Fruit fly (Drosophila melanogaster) whole organism, prepupa: Measurements from ENCODE around the gene RfC38.

Source experiments
- Blimp-1 ChIP-seq: fragments of 200-800 bp; sonication (Bioruptor generic); optimal IDR thresholded peaks from 3 replicates; lab custom pipeline; 2017; ENCODE audit warnings: missing biosample characterization, missing genetic modification characterization, mild to moderate bottlenecking, moderate library complexity, missing genetic modification reagents
- CG10631 ChIP-seq: fragments of 200-800 bp; sonication (Bioruptor generic); optimal IDR thresholded peaks from 2 replicates; lab custom pipeline; 2016; ENCODE audit warnings: missing biosample characterization, missing genetic modification characterization
- CG11294 ChIP-seq: fragments of 200-800 bp; sonication (Bioruptor generic); IDR thresholded peaks from 2 replicates; pipeline ENCODE4 v1.3.6; 2022; ENCODE audit warnings: missing biosample characterization, missing genetic modification characterization
- CG11762 ChIP-seq: fragments of 200-800 bp; sonication (Bioruptor generic); optimal IDR thresholded peaks from 3 replicates; lab custom pipeline; 2016; ENCODE audit warnings: missing biosample characterization, missing genetic modification characterization; ENCODE audit not compliant: insufficient read depth
- CG11902 ChIP-seq: fragments of 200-800 bp; sonication (Bioruptor generic); optimal IDR thresholded peaks from 3 replicates; lab custom pipeline; 2016; ENCODE audit warnings: missing biosample characterization, missing genetic modification characterization
- CG15336 ChIP-seq: fragments of 200-800 bp; sonication (Bioruptor generic); IDR thresholded peaks from 2 replicates; pipeline ENCODE4 v1.3.6; 2022; ENCODE audit warnings: missing biosample characterization, missing genetic modification characterization
- CG16779 ChIP-seq: fragments of 200-800 bp; sonication (Bioruptor generic); optimal IDR thresholded peaks from 3 replicates; lab custom pipeline; 2017; ENCODE audit warnings: missing biosample characterization, mild to moderate bottlenecking, missing genetic modification characterization
- CG3032 ChIP-seq: fragments of 200-800 bp; optimal IDR thresholded peaks from 2 replicates; lab custom pipeline; 2019; ENCODE audit warnings: missing biosample characterization, mild to moderate bottlenecking, missing genetic modification characterization, moderate library complexity
- CG31627 ChIP-seq: fragments of 200-800 bp; sonication (Bioruptor generic); optimal IDR thresholded peaks from 3 replicates; lab custom pipeline; 2016; ENCODE audit warnings: missing biosample characterization, missing genetic modification characterization
- CG32006 ChIP-seq: fragments of 200-800 bp; sonication (Bioruptor generic); optimal IDR thresholded peaks from 3 replicates; lab custom pipeline; 2017; ENCODE audit warnings: missing biosample characterization, mild to moderate bottlenecking, missing genetic modification characterization
- CG3919 ChIP-seq: fragments of 200-800 bp; sonication (Bioruptor generic); optimal IDR thresholded peaks from 3 replicates; lab custom pipeline; 2016; ENCODE audit warnings: missing biosample characterization, missing genetic modification characterization
- CG4318 ChIP-seq: fragments of 200-800 bp; sonication (Bioruptor generic); optimal IDR thresholded peaks from 3 replicates; lab custom pipeline; 2017; ENCODE audit warnings: missing biosample characterization, mild to moderate bottlenecking, missing genetic modification characterization
- CG6163 ChIP-seq: fragments of 200-800 bp; sonication (Bioruptor generic); IDR thresholded peaks from 3 replicates; pipeline ENCODE4 v1.3.6; 2022; ENCODE audit warnings: missing biosample characterization, missing genetic modification characterization
- CG6276 ChIP-seq: fragments of 200-800 bp; sonication (Bioruptor generic); optimal IDR thresholded peaks from 2 replicates; lab custom pipeline; 2017; ENCODE audit warnings: missing biosample characterization, mild to moderate bottlenecking, missing genetic modification characterization
- CG6792 ChIP-seq: fragments of 200-800 bp; sonication (Bioruptor generic); optimal IDR thresholded peaks from 3 replicates; lab custom pipeline; 2016; ENCODE audit warnings: missing biosample characterization, missing genetic modification characterization
- CG6808 ChIP-seq: fragments of 200-800 bp; sonication (Bioruptor generic); optimal IDR thresholded peaks from 3 replicates; lab custom pipeline; 2017; ENCODE audit warnings: missing biosample characterization, missing genetic modification characterization, mild to moderate bottlenecking, moderate library complexity, missing genetic modification reagents
- CG8119 ChIP-seq: fragments of 200-800 bp; sonication (Bioruptor generic); IDR thresholded peaks from 3 replicates; pipeline ENCODE4 v1.3.6; 2022; ENCODE audit warnings: missing biosample characterization, missing genetic modification characterization
- CG8632 ChIP-seq: fragments of 200-800 bp; sonication (Bioruptor generic); optimal IDR thresholded peaks from 3 replicates; lab custom pipeline; 2016; ENCODE audit warnings: missing biosample characterization, missing genetic modification characterization
- CG9139 ChIP-seq: fragments of 200-800 bp; sonication (Bioruptor generic); optimal IDR thresholded peaks from 3 replicates; lab custom pipeline; 2017; ENCODE audit warnings: missing biosample characterization, mild to moderate bottlenecking, missing genetic modification characterization
- Eip75B ChIP-seq: fragments of 200-800 bp; sonication (Bioruptor generic); optimal IDR thresholded peaks from 3 replicates; lab custom pipeline; 2016; ENCODE audit warnings: missing biosample characterization, missing genetic modification characterization
- Eip78C ChIP-seq: fragments of 200-800 bp; sonication (Bioruptor generic); peaks from one replicate; lab custom pipeline; 2016; ENCODE audit warnings: missing biosample characterization, missing genetic modification characterization
- Eip93F ChIP-seq: fragments of 200-800 bp; sonication (Bioruptor generic); optimal IDR thresholded peaks from 2 replicates; lab custom pipeline; 2016; ENCODE audit warnings: missing biosample characterization, mild to moderate bottlenecking, missing genetic modification characterization
- Ets21C ChIP-seq: fragments of 200-800 bp; sonication (Bioruptor generic); optimal IDR thresholded peaks from 3 replicates; lab custom pipeline; 2016; ENCODE audit warnings: missing biosample characterization, missing genetic modification characterization
- Ets96B ChIP-seq: fragments of 200-800 bp; optimal IDR thresholded peaks from 2 replicates; lab custom pipeline; 2019; ENCODE audit warnings: missing biosample characterization, mild to moderate bottlenecking, missing genetic modification characterization, moderate library complexity
- Gug ChIP-seq: fragments of 200-800 bp; sonication (Bioruptor generic); IDR thresholded peaks from 2 replicates; pipeline ENCODE4 v1.3.6; 2022; ENCODE audit warnings: missing biosample characterization, missing genetic modification characterization
- Hr38 ChIP-seq: sonication (Bioruptor generic); optimal IDR thresholded peaks from 2 replicates; lab custom pipeline; 2016; ENCODE audit warnings: missing biosample characterization, missing genetic modification characterization
- Hr39 ChIP-seq: fragments of 200-800 bp; sonication (Bioruptor generic); optimal IDR thresholded peaks from 2 replicates; lab custom pipeline; 2016; ENCODE audit warnings: missing biosample characterization, missing genetic modification characterization
- Lpt ChIP-seq: fragments of 200-800 bp; sonication (Bioruptor generic); optimal IDR thresholded peaks from 3 replicates; lab custom pipeline; 2016; ENCODE audit warnings: missing biosample characterization, missing genetic modification characterization
- OdsH ChIP-seq: fragments of 200-800 bp; sonication (Bioruptor generic); optimal IDR thresholded peaks from 3 replicates; lab custom pipeline; 2016; ENCODE audit warnings: missing biosample characterization, missing genetic modification characterization
- Smox ChIP-seq: fragments of 200-800 bp; sonication (Bioruptor generic); optimal IDR thresholded peaks from 3 replicates; lab custom pipeline; 2016; ENCODE audit warnings: missing biosample characterization, missing genetic modification characterization
- Sox102F ChIP-seq: fragments of 200-800 bp; sonication (Bioruptor generic); optimal IDR thresholded peaks from 2 replicates; lab custom pipeline; 2016; ENCODE audit warnings: missing biosample characterization, mild to moderate bottlenecking, missing genetic modification characterization
- Sox14 ChIP-seq: fragments of 200-800 bp; sonication (Bioruptor generic); optimal IDR thresholded peaks from 3 replicates; lab custom pipeline; 2016; ENCODE audit warnings: missing biosample characterization, missing genetic modification characterization
- Sox15 ChIP-seq: fragments of 200-800 bp; sonication (Bioruptor generic); optimal IDR thresholded peaks from 3 replicates; lab custom pipeline; 2016; ENCODE audit warnings: missing biosample characterization, missing genetic modification characterization
- achi ChIP-seq: fragments of 200-800 bp; sonication (Bioruptor generic); optimal IDR thresholded peaks from 3 replicates; lab custom pipeline; 2016; ENCODE audit warnings: missing biosample characterization, missing genetic modification characterization
- acj6 ChIP-seq: fragments of 200-800 bp; sonication (Bioruptor generic); optimal IDR thresholded peaks from 3 replicates; lab custom pipeline; 2016; ENCODE audit warnings: missing biosample characterization, missing genetic modification characterization
- dac ChIP-seq: fragments of 200-800 bp; sonication (Bioruptor generic); optimal IDR thresholded peaks from 2 replicates; lab custom pipeline; 2017; ENCODE audit warnings: missing biosample characterization, mild to moderate bottlenecking, missing genetic modification characterization
- dsx ChIP-seq: fragments of 200-800 bp; optimal IDR thresholded peaks from 3 replicates; lab custom pipeline; 2019; ENCODE audit warnings: missing biosample characterization, mild to moderate bottlenecking, missing genetic modification characterization, moderate library complexity; ENCODE audit not compliant: poor library complexity, severe bottlenecking
- eg ChIP-seq: fragments of 200-800 bp; sonication (Bioruptor generic); IDR thresholded peaks from 3 replicates; pipeline ENCODE4 v1.3.6; 2022; ENCODE audit warnings: missing biosample characterization, missing genetic modification characterization
- esn ChIP-seq: fragments of 200-800 bp; sonication (Bioruptor generic); optimal IDR thresholded peaks from 2 replicates; lab custom pipeline; 2016; ENCODE audit warnings: missing biosample characterization, mild to moderate bottlenecking, missing genetic modification characterization, moderate library complexity
- fd59A ChIP-seq: fragments of 200-800 bp; sonication (Bioruptor generic); optimal IDR thresholded peaks from 2 replicates; lab custom pipeline; 2017; ENCODE audit warnings: missing biosample characterization, mild to moderate bottlenecking, missing genetic modification characterization, missing genetic modification reagents
- fd85E ChIP-seq: fragments of 200-800 bp; sonication (Bioruptor generic); optimal IDR thresholded peaks from 3 replicates; lab custom pipeline; 2016; ENCODE audit warnings: missing biosample characterization, missing genetic modification characterization
- fkh ChIP-seq: fragments of 200-800 bp; sonication (Bioruptor generic); optimal IDR thresholded peaks from 3 replicates; lab custom pipeline; 2017; ENCODE audit warnings: missing biosample characterization, mild to moderate bottlenecking, missing genetic modification characterization, moderate library complexity
- lz ChIP-seq: fragments of 200-800 bp; sonication (Bioruptor generic); optimal IDR thresholded peaks from 3 replicates; lab custom pipeline; 2016; ENCODE audit warnings: missing biosample characterization, missing genetic modification characterization
- net ChIP-seq: fragments of 200-800 bp; sonication (Bioruptor generic); optimal IDR thresholded peaks from 3 replicates; lab custom pipeline; 2016; ENCODE audit warnings: missing biosample characterization, missing genetic modification characterization
- pdm3 ChIP-seq: fragments of 200-800 bp; sonication (Bioruptor generic); optimal IDR thresholded peaks from 3 replicates; lab custom pipeline; 2016; ENCODE audit warnings: missing biosample characterization, missing genetic modification characterization
- salr ChIP-seq, 2 experiments: fragments of 200-800 bp; sonication (Bioruptor generic); optimal IDR thresholded peaks; 3 replicates each; lab custom pipeline; 2016 to 2018; ENCODE audit warnings: missing biosample characterization in 2 of 2, missing genetic modification characterization in 2 of 2, mild to moderate bottlenecking in 1 of 2
- spab ChIP-seq: fragments of 200-800 bp; sonication (Bioruptor generic); optimal IDR thresholded peaks from 2 replicates; lab custom pipeline; 2017; ENCODE audit warnings: missing biosample characterization, mild to moderate bottlenecking, missing genetic modification characterization, missing genetic modification reagents
- svp ChIP-seq: fragments of 200-800 bp; sonication (Bioruptor generic); peaks from one replicate; lab custom pipeline; 2016; ENCODE audit warnings: missing biosample characterization, missing genetic modification characterization
- topi ChIP-seq: fragments of 200-800 bp; sonication (Bioruptor generic); optimal IDR thresholded peaks from 3 replicates; lab custom pipeline; 2016; ENCODE audit warnings: missing biosample characterization, missing genetic modification characterization

RfC38 gene

DNA sequence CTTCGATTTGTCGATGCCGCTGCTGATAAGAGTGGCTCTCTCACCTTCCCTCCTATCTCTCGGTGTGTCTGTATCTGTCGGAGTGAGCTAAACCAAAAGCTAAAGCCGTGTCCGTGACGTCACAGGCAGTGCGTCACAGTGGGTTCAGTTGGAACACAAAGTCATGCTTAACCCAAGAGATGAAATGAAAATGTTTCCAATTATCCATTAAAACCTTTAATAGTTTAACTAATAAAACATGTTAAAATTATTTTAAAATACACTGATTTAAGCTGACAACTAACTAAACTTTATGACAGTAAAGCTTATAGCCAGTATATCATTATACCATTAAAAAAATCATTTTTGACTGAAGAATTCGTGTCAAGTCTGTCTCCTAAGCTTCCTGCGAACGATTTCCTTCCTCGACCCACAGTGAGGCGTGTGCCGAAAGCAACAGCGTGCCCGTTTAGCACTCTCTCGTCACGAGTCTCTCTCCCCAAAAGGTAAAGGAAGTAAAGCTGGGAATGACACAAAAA lies 17.4 kb downstream of the RfC38 start, which contains the start of gene Idua (continued):
- TF ChIP-seq fd85E (GFP tag; lab: Kevin White, UChicago) (no peak), esn (peak; percentile 85), Gug (GFP tag; lab: Robert Waterston, UW) (peak; percentile 52), Hr39 (GFP tag; lab: Kevin White, UChicago) (no peak), CG9139 (GFP tag; lab: Kevin White, UChicago) (no peak), CG15336 (peak; percentile 72), CG11902 (GFP tag; lab: Kevin White, UChicago) (peak; percentile 61)

DNA sequence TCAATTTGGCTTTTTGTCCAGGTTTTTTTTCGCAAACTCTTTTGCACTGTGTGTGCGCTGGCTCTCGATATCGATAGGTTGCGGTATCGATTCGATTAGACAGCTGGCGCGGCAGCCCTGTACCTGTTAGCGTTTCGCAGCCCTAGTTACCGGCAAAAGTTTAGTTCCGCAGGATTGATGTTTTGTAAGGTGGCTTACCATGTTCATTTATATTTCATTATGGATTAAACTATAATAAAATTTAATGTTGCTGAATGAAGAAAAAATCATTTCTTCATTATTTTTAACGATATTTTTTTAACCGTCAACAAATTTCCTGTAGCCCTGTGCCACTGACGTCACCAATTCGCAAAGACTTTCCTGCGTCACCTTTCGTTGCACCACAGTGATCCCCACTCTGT lies 23.9 kb downstream of the RfC38 start, which contains the start of gene Reps:
Gene Reps (minus strand): TSS at position 84 of the 401 bp plus-strand sequence.
- peak; percentile 99 for TF ChIP-seq CG10631
- peak; percentile 97 for TF ChIP-seq CG15336
- peak; percentile 99 for TF ChIP-seq OdsH (GFP tag; lab: Kevin White, UChicago)
- TF ChIP-seq dsx (GFP tag; lab: Kevin White, UChicago) = peak; percentile 96
- TF ChIP-seq spab (GFP tag; lab: Kevin White, UChicago) = peak; percentile 97
- peak; percentile 98 for TF ChIP-seq CG11762 (GFP tag; lab: Kevin White, UChicago)
- peak; percentile 96 for TF ChIP-seq CG8119 (GFP tag; lab: Robert Waterston, UW)
- peak; percentile 99 for TF ChIP-seq CG3032
- TF ChIP-seq CG11294 (GFP tag; lab: Robert Waterston, UW) = peak; percentile 98
- TF ChIP-seq CG6163 (GFP tag; lab: Robert Waterston, UW) = peak; percentile 99
- peak; percentile 97 for TF ChIP-seq Lpt (GFP tag; lab: Kevin White, UChicago)
- peak; percentile 98 for TF ChIP-seq pdm3 (GFP tag; lab: Kevin White, UChicago)
- peak; percentile 98 for TF ChIP-seq Eip75B (GFP tag; lab: Kevin White, UChicago)
- peak; percentile 92 for TF ChIP-seq CG16779 (tag; lab: Kevin White, UChicago)
- peak; percentile 98 for TF ChIP-seq Smox (GFP tag; lab: Kevin White, UChicago)
- TF ChIP-seq eg (GFP tag; lab: Robert Waterston, UW) = peak; percentile 99
- peak; percentile 97 for TF ChIP-seq CG6792 (GFP tag; lab: Kevin White, UChicago)
- TF ChIP-seq CG11902 (GFP tag; lab: Kevin White, UChicago) = peak; percentile 98
- TF ChIP-seq Ets21C (GFP tag; lab: Kevin White, UChicago) = peak; percentile 96
- TF ChIP-seq fd59A (GFP tag; lab: Kevin White, UChicago) = peak; percentile 97
- peak; percentile 99 for TF ChIP-seq Eip78C (GFP tag; lab: Kevin White, UChicago)
- TF ChIP-seq achi (GFP tag; lab: Kevin White, UChicago) = peak; percentile 97
- peak; percentile 99 for TF ChIP-seq lz
- peak; percentile 98 for TF ChIP-seq CG3919
- TF ChIP-seq CG6808 (GFP tag; lab: Kevin White, UChicago) = peak; percentile 96
- TF ChIP-seq Ets96B = peak; percentile 98
- peak; percentile 94 to 96 for TF ChIP-seq salr (GFP tag; optimal IDR thresholded peaks at IDR 0.05; lab: Kevin White, UChicago)
- TF ChIP-seq Eip93F (GFP tag; lab: Kevin White, UChicago) = peak; percentile 94
- peak; percentile 84 for TF ChIP-seq Hr38 (GFP tag; lab: Kevin White, UChicago)
- TF ChIP-seq Blimp-1 (GFP tag; lab: Kevin White, UChicago) = peak; percentile 90
- TF ChIP-seq svp (GFP tag; lab: Kevin White, UChicago) = peak; percentile 99
- peak; percentile 83 for TF ChIP-seq fd85E (GFP tag; lab: Kevin White, UChicago)
- peak; percentile 98 for TF ChIP-seq esn
- peak; percentile 96 for TF ChIP-seq net (GFP tag; lab: Kevin White, UChicago)
- peak; percentile 95 for TF ChIP-seq CG6276 (GFP tag; lab: Kevin White, UChicago)
- TF ChIP-seq Gug (GFP tag; lab: Robert Waterston, UW) = peak; percentile 99
- peak; percentile 98 for TF ChIP-seq Sox15 (GFP tag; lab: Kevin White, UChicago)
- peak; percentile 98 for TF ChIP-seq topi (GFP tag; lab: Kevin White, UChicago)
- peak; percentile 98 for TF ChIP-seq Sox14 (GFP tag; lab: Kevin White, UChicago)
- TF ChIP-seq CG4318 (GFP tag; lab: Kevin White, UChicago) = peak; percentile 96
- TF ChIP-seq CG32006 (GFP tag; lab: Kevin White, UChicago) = peak; percentile 97
- TF ChIP-seq acj6 = peak; percentile 99
- peak; percentile 92 for TF ChIP-seq fkh (GFP tag; lab: Kevin White, UChicago)
- peak; percentile 98 for TF ChIP-seq Hr39 (GFP tag; lab: Kevin White, UChicago)
- peak; percentile 99 for TF ChIP-seq CG31627 (GFP tag; lab: Kevin White, UChicago)
- TF ChIP-seq dac (GFP tag; lab: Kevin White, UChicago) = peak; percentile 95
- peak; percentile 97 for TF ChIP-seq CG8632 (GFP tag; lab: Kevin White, UChicago)
- TF ChIP-seq Sox102F = peak; percentile 96
